Worm (Caenorhabditis elegans) whole organism, late embryonic: ENCODE measurements around the gene F26F2.7.
"Not testable (repeated sequence)": the region's sequence is repeated elsewhere in the genome, so short reads cannot be mapped to it uniquely, and the experiment has no call there.

Experiments used
- C38D4.7 ChIP-seq: fragments of 200-800 bp; sonication (Bioruptor generic); optimal IDR thresholded peaks from 2 replicates; lab custom pipeline; 2018; ENCODE audit warnings: mild to moderate bottlenecking, missing genetic modification characterization, moderate library complexity, missing compliant biosample characterization
- ahr-1 ChIP-seq: sonication (generic microtip); optimal IDR thresholded peaks from 2 replicates; lab custom pipeline; 2016; ENCODE audit warnings: missing genetic modification characterization, missing compliant biosample characterization
- ceh-22 ChIP-seq: sonication (generic microtip); optimal IDR thresholded peaks from 2 replicates; lab custom pipeline; 2017; ENCODE audit warnings: missing biosample characterization, missing genetic modification characterization
- fkh-10 ChIP-seq: fragments of 150-350 bp; optimal IDR thresholded peaks from 2 replicates; lab custom pipeline; 2014; ENCODE audit warnings: missing biosample characterization, missing genetic modification reagents, missing genetic modification characterization
- hlh-13 ChIP-seq: fragments of 200-800 bp; sonication (Bioruptor generic); optimal IDR thresholded peaks from 2 replicates; lab custom pipeline; 2018; ENCODE audit warnings: mild to moderate bottlenecking, missing genetic modification characterization, missing compliant biosample characterization
- hlh-30 ChIP-seq: sonication (generic microtip); optimal IDR thresholded peaks from 2 replicates; lab custom pipeline; 2017; ENCODE audit warnings: antibody characterized with exemption, missing genetic modification characterization, missing compliant biosample characterization; ENCODE audit not compliant: insufficient read depth
- nhr-11 ChIP-seq: fragments of 150-350 bp; optimal IDR thresholded peaks from 2 replicates; lab custom pipeline; 2014; ENCODE audit warnings: missing biosample characterization, missing genetic modification characterization
- pha-4 ChIP-seq: fragments of 150-350 bp; optimal IDR thresholded peaks from 2 replicates; lab custom pipeline; 2018; ENCODE audit warnings: missing biosample characterization, missing genetic modification reagents, missing genetic modification characterization
- pqm-1 ChIP-seq: sonication (generic microtip); optimal IDR thresholded peaks from 2 replicates; lab custom pipeline; 2016; ENCODE audit warnings: missing genetic modification characterization, missing compliant biosample characterization
- ttx-3 ChIP-seq: sonication (generic microtip); optimal IDR thresholded peaks from 2 replicates; lab custom pipeline; 2016; ENCODE audit warnings: missing genetic modification reagents, missing genetic modification characterization, missing compliant biosample characterization

DNA sequence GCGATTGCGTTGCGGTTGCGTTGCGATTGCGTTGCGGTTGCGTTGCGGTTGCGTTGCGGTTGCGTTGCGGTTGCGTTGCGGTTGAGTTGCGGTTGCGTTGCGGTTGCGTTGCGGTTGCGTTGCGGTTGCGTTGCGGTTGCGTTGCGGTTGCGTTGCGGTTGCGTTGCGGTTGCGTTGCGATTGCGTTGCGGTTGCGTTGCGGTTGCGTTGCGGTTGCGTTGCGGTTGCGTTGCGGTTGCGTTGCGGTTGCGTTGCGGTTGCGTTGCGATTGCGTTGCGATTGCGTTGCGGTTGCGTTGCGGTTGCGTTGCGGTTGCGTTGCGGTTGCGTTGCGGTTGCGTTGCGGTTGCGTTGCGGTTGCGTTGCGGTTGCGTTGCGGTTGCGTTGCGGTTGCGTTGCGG, 25.0 kb downstream of the F26F2.7 start:
- TF ChIP-seq ceh-22 (tag; lab: Kevin White, UChicago); hlh-13 (GFP tag; lab: Kevin White, UChicago); nhr-11 (tag; lab: Kevin White, UChicago); C38D4.7; pha-4 (tag; lab: Kevin White, UChicago); pqm-1 (tag; lab: Kevin White, UChicago); fkh-10; hlh-30 (tag; lab: Kevin White, UChicago); ahr-1 (tag; lab: Kevin White, UChicago); ttx-3 (tag; lab: Kevin White, UChicago): not testable (repeated sequence)
